Fruit fly (Drosophila melanogaster) whole organism, prepupa: ENCODE results near the gene CG43092.

ENCODE experiments used
- Blimp-1 ChIP-seq: fragments of 200-800 bp; sonication (Bioruptor generic); optimal IDR thresholded peaks from 3 replicates; lab custom pipeline; 2017; ENCODE audit warnings: missing biosample characterization, missing genetic modification characterization, mild to moderate bottlenecking, moderate library complexity, missing genetic modification reagents
- CG10631 ChIP-seq: fragments of 200-800 bp; sonication (Bioruptor generic); optimal IDR thresholded peaks from 2 replicates; lab custom pipeline; 2016; ENCODE audit warnings: missing biosample characterization, missing genetic modification characterization
- CG10669 ChIP-seq: fragments of 200-800 bp; sonication (Bioruptor generic); optimal IDR thresholded peaks from 3 replicates; lab custom pipeline; 2018; ENCODE audit warnings: missing biosample characterization, mild to moderate bottlenecking, missing genetic modification characterization, moderate library complexity
- CG11294 ChIP-seq: fragments of 200-800 bp; sonication (Bioruptor generic); IDR thresholded peaks from 2 replicates; pipeline ENCODE4 v1.3.6; 2022; ENCODE audit warnings: missing biosample characterization, missing genetic modification characterization
- CG11902 ChIP-seq: fragments of 200-800 bp; sonication (Bioruptor generic); optimal IDR thresholded peaks from 3 replicates; lab custom pipeline; 2016; ENCODE audit warnings: missing biosample characterization, missing genetic modification characterization
- CG15336 ChIP-seq: fragments of 200-800 bp; sonication (Bioruptor generic); IDR thresholded peaks from 2 replicates; pipeline ENCODE4 v1.3.6; 2022; ENCODE audit warnings: missing biosample characterization, missing genetic modification characterization
- CG1621 ChIP-seq: fragments of 200-800 bp; sonication (Bioruptor generic); optimal IDR thresholded peaks from 3 replicates; lab custom pipeline; 2018; ENCODE audit warnings: missing biosample characterization, mild to moderate bottlenecking, missing genetic modification characterization
- CG16779 ChIP-seq: fragments of 200-800 bp; sonication (Bioruptor generic); optimal IDR thresholded peaks from 3 replicates; lab custom pipeline; 2017; ENCODE audit warnings: missing biosample characterization, mild to moderate bottlenecking, missing genetic modification characterization
- CG3032 ChIP-seq: fragments of 200-800 bp; optimal IDR thresholded peaks from 2 replicates; lab custom pipeline; 2019; ENCODE audit warnings: missing biosample characterization, mild to moderate bottlenecking, missing genetic modification characterization, moderate library complexity
- CG31627 ChIP-seq: fragments of 200-800 bp; sonication (Bioruptor generic); optimal IDR thresholded peaks from 3 replicates; lab custom pipeline; 2016; ENCODE audit warnings: missing biosample characterization, missing genetic modification characterization
- CG32006 ChIP-seq: fragments of 200-800 bp; sonication (Bioruptor generic); optimal IDR thresholded peaks from 3 replicates; lab custom pipeline; 2017; ENCODE audit warnings: missing biosample characterization, mild to moderate bottlenecking, missing genetic modification characterization
- CG3919 ChIP-seq: fragments of 200-800 bp; sonication (Bioruptor generic); optimal IDR thresholded peaks from 3 replicates; lab custom pipeline; 2016; ENCODE audit warnings: missing biosample characterization, missing genetic modification characterization
- CG4318 ChIP-seq: fragments of 200-800 bp; sonication (Bioruptor generic); optimal IDR thresholded peaks from 3 replicates; lab custom pipeline; 2017; ENCODE audit warnings: missing biosample characterization, mild to moderate bottlenecking, missing genetic modification characterization
- CG6276 ChIP-seq: fragments of 200-800 bp; sonication (Bioruptor generic); optimal IDR thresholded peaks from 2 replicates; lab custom pipeline; 2017; ENCODE audit warnings: missing biosample characterization, mild to moderate bottlenecking, missing genetic modification characterization
- CG6792 ChIP-seq: fragments of 200-800 bp; sonication (Bioruptor generic); optimal IDR thresholded peaks from 3 replicates; lab custom pipeline; 2016; ENCODE audit warnings: missing biosample characterization, missing genetic modification characterization
- CG6808 ChIP-seq: fragments of 200-800 bp; sonication (Bioruptor generic); optimal IDR thresholded peaks from 3 replicates; lab custom pipeline; 2017; ENCODE audit warnings: missing biosample characterization, missing genetic modification characterization, mild to moderate bottlenecking, moderate library complexity, missing genetic modification reagents
- CG7368 ChIP-seq: fragments of 200-800 bp; sonication (Bioruptor generic); optimal IDR thresholded peaks from 3 replicates; lab custom pipeline; 2016; ENCODE audit warnings: missing biosample characterization, missing genetic modification characterization
- CG8319 ChIP-seq: fragments of 200-800 bp; sonication (Bioruptor generic); optimal IDR thresholded peaks from 3 replicates; lab custom pipeline; 2016; ENCODE audit warnings: missing biosample characterization, missing genetic modification characterization
- Eip75B ChIP-seq: fragments of 200-800 bp; sonication (Bioruptor generic); optimal IDR thresholded peaks from 3 replicates; lab custom pipeline; 2016; ENCODE audit warnings: missing biosample characterization, missing genetic modification characterization
- Eip78C ChIP-seq: fragments of 200-800 bp; sonication (Bioruptor generic); peaks from one replicate; lab custom pipeline; 2016; ENCODE audit warnings: missing biosample characterization, missing genetic modification characterization
- Ets96B ChIP-seq: fragments of 200-800 bp; optimal IDR thresholded peaks from 2 replicates; lab custom pipeline; 2019; ENCODE audit warnings: missing biosample characterization, mild to moderate bottlenecking, missing genetic modification characterization, moderate library complexity
- Gug ChIP-seq: fragments of 200-800 bp; sonication (Bioruptor generic); IDR thresholded peaks from 2 replicates; pipeline ENCODE4 v1.3.6; 2022; ENCODE audit warnings: missing biosample characterization, missing genetic modification characterization
- Hr38 ChIP-seq: sonication (Bioruptor generic); optimal IDR thresholded peaks from 2 replicates; lab custom pipeline; 2016; ENCODE audit warnings: missing biosample characterization, missing genetic modification characterization
- Hr39 ChIP-seq: fragments of 200-800 bp; sonication (Bioruptor generic); optimal IDR thresholded peaks from 2 replicates; lab custom pipeline; 2016; ENCODE audit warnings: missing biosample characterization, missing genetic modification characterization
- Hr4 ChIP-seq: fragments of 200-800 bp; sonication (Bioruptor generic); optimal IDR thresholded peaks from 3 replicates; lab custom pipeline; 2016; ENCODE audit warnings: missing biosample characterization, missing genetic modification characterization
- OdsH ChIP-seq: fragments of 200-800 bp; sonication (Bioruptor generic); optimal IDR thresholded peaks from 3 replicates; lab custom pipeline; 2016; ENCODE audit warnings: missing biosample characterization, missing genetic modification characterization
- Smox ChIP-seq: fragments of 200-800 bp; sonication (Bioruptor generic); optimal IDR thresholded peaks from 3 replicates; lab custom pipeline; 2016; ENCODE audit warnings: missing biosample characterization, missing genetic modification characterization
- dsx ChIP-seq: fragments of 200-800 bp; optimal IDR thresholded peaks from 3 replicates; lab custom pipeline; 2019; ENCODE audit warnings: missing biosample characterization, mild to moderate bottlenecking, missing genetic modification characterization, moderate library complexity; ENCODE audit not compliant: poor library complexity, severe bottlenecking
- eg ChIP-seq: fragments of 200-800 bp; sonication (Bioruptor generic); IDR thresholded peaks from 3 replicates; pipeline ENCODE4 v1.3.6; 2022; ENCODE audit warnings: missing biosample characterization, missing genetic modification characterization
- esn ChIP-seq: fragments of 200-800 bp; sonication (Bioruptor generic); optimal IDR thresholded peaks from 2 replicates; lab custom pipeline; 2016; ENCODE audit warnings: missing biosample characterization, mild to moderate bottlenecking, missing genetic modification characterization, moderate library complexity
- fd59A ChIP-seq: fragments of 200-800 bp; sonication (Bioruptor generic); optimal IDR thresholded peaks from 2 replicates; lab custom pipeline; 2017; ENCODE audit warnings: missing biosample characterization, mild to moderate bottlenecking, missing genetic modification characterization, missing genetic modification reagents
- fkh ChIP-seq: fragments of 200-800 bp; sonication (Bioruptor generic); optimal IDR thresholded peaks from 3 replicates; lab custom pipeline; 2017; ENCODE audit warnings: missing biosample characterization, mild to moderate bottlenecking, missing genetic modification characterization, moderate library complexity
- lz ChIP-seq: fragments of 200-800 bp; sonication (Bioruptor generic); optimal IDR thresholded peaks from 3 replicates; lab custom pipeline; 2016; ENCODE audit warnings: missing biosample characterization, missing genetic modification characterization
- pdm3 ChIP-seq: fragments of 200-800 bp; sonication (Bioruptor generic); optimal IDR thresholded peaks from 3 replicates; lab custom pipeline; 2016; ENCODE audit warnings: missing biosample characterization, missing genetic modification characterization
- spab ChIP-seq: fragments of 200-800 bp; sonication (Bioruptor generic); optimal IDR thresholded peaks from 2 replicates; lab custom pipeline; 2017; ENCODE audit warnings: missing biosample characterization, mild to moderate bottlenecking, missing genetic modification characterization, missing genetic modification reagents
- svp ChIP-seq: fragments of 200-800 bp; sonication (Bioruptor generic); peaks from one replicate; lab custom pipeline; 2016; ENCODE audit warnings: missing biosample characterization, missing genetic modification characterization
- topi ChIP-seq: fragments of 200-800 bp; sonication (Bioruptor generic); optimal IDR thresholded peaks from 3 replicates; lab custom pipeline; 2016; ENCODE audit warnings: missing biosample characterization, missing genetic modification characterization
- vri ChIP-seq: fragments of 200-800 bp; sonication (Bioruptor generic); optimal IDR thresholded peaks from 3 replicates; lab custom pipeline; 2016; ENCODE audit warnings: missing biosample characterization, mild to moderate bottlenecking, missing genetic modification characterization

The CG43092 gene

DNA sequence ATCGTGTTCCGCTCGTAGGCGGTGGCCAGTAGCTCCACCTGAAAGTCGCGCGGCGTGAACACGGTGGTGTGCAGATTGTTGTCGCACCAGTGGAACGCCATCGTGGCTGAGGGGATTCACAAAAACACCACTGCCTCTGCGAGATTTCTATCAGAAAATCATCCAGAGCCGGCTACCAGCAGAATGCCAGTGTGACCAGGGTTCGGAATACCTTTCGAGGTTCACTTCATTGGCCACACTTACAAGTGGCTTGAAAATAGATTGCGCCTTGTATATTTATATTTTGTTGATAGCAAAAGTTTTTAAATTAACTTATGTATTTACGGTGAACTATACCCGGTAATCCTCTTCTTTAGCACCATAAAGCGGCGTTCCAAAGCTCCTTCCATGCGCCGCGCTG lies 28.5 kb downstream of the CG43092 start, which contains the start of the genes Dcr-1 and CG6985:
Gene Dcr-1 (minus strand): TSS at position 162 of the 400 bp plus-strand sequence.
Gene CG6985 (plus strand): TSS at position 221 of the 400 bp plus-strand sequence.
- TF ChIP-seq Blimp-1 (GFP tag; lab: Kevin White, UChicago) (no peak), CG31627 (GFP tag; lab: Kevin White, UChicago) (no peak), Eip78C (GFP tag; lab: Kevin White, UChicago) (no peak), CG10669 (GFP tag; lab: Kevin White, UChicago) (no peak), CG3032 (tag; lab: Kevin White, UChicago) (no peak), eg (GFP tag; lab: Robert Waterston, UW) (no peak)

DNA sequence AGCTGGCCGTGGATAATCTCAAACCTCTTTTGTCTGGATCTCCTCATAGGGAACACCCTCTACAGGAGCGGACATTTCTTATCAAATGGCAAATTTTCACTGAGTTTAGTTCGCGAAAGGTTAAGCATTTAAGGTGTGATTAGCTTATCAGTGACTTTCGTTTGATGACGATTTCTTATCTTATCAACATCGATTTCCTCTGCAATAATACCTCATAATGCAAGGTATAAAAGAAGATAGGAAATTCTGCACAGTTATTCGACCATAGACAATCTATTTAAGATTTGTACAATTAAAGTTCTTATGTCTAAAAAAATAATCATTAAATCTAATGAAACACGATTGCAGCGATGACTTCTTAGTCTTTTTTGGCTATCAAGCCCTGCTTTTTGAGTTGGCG lies 35.7 kb downstream of the CG43092 start, which contains the start of gene Takl2:
Gene Takl2 (minus strand): TSS at position 101 of the 400 bp plus-strand sequence.
- TF ChIP-seq Blimp-1 (GFP tag; lab: Kevin White, UChicago) = no peak
- TF ChIP-seq OdsH (GFP tag; lab: Kevin White, UChicago) = no peak
- TF ChIP-seq esn = no peak
- no peak for TF ChIP-seq Hr38
- TF ChIP-seq fkh (GFP tag; lab: Kevin White, UChicago) = no peak
- TF ChIP-seq CG7368 (GFP tag; lab: Kevin White, UChicago) = no peak
- TF ChIP-seq CG3919 = no peak

DNA sequence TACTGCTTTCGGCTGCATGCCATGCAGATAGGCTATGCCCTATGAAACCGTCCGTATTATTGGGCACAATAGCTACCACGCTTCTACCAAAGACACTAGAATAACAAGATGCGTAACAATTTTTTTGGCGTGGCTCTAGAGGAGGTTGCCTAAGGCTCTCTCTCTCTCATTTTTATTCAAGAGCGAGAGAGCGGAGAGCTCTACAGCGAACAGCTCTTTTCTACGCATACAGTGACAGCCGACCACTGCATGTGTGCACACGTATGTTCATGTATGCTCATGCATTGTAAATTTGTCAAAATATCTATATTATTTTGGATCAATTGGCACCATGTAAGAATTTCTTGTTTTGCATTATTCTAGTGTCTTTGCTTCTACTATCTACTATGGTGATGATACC lies 36.5 kb downstream of the CG43092 start:
- TF ChIP-seq topi = no peak
- TF ChIP-seq CG6808 (GFP tag; lab: Kevin White, UChicago) = no peak
- no peak for TF ChIP-seq CG32006 (GFP tag; lab: Kevin White, UChicago)
- TF ChIP-seq vri (GFP tag; lab: Kevin White, UChicago) = no peak
- no peak for TF ChIP-seq OdsH (GFP tag; lab: Kevin White, UChicago)
- TF ChIP-seq Ets96B (tag; lab: Kevin White, UChicago) = no peak

DNA sequence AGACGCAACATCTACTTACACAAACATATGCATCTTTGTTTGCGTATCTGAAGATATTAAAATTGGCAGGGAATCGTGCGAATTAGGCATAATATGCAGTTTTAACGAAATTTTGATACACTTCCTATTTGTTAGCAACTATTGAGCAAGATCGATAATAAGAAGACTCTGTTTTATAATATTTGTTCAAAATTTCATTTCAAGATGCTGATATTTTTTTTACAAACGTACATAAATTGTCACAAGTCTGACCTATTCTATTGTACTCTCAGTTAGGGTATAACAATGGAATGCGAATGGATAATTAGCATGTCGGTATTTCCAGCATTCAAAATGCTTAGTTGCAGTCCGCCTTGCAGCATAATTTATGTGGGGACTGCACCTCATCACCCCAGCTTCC lies 41.6 kb downstream of the CG43092 start:
- TF ChIP-seq Gug (GFP tag; lab: Robert Waterston, UW) (peak; percentile 54), Hr39 (no peak), pdm3 (GFP tag; lab: Kevin White, UChicago) (no peak), Eip75B (no peak), CG10631 (GFP tag; lab: Kevin White, UChicago) (peak; percentile 9), fd59A (no peak), CG11294 (GFP tag; lab: Robert Waterston, UW) (peak; percentile 41; the same call in 1 of the 2 replicates), spab (GFP tag; lab: Kevin White, UChicago) (no peak), CG6276 (GFP tag; lab: Kevin White, UChicago) (no peak), CG11902 (GFP tag; lab: Kevin White, UChicago) (no peak), CG4318 (GFP tag; lab: Kevin White, UChicago) (peak; percentile 13), CG31627 (GFP tag; lab: Kevin White, UChicago) (peak; percentile 48), CG1621 (tag; lab: Kevin White, UChicago) (no peak), svp (GFP tag; lab: Kevin White, UChicago) (peak; percentile 56), Hr4 (GFP tag; lab: Kevin White, UChicago) (peak; percentile 67), CG6792 (GFP tag; lab: Kevin White, UChicago) (peak; percentile 16), Smox (GFP tag; lab: Kevin White, UChicago) (no peak), dsx (GFP tag; lab: Kevin White, UChicago) (no peak), eg (GFP tag; lab: Robert Waterston, UW) (peak; percentile 87), CG32006 (GFP tag; lab: Kevin White, UChicago) (peak; percentile 72), esn (peak; percentile 41), vri (GFP tag; lab: Kevin White, UChicago) (peak; percentile 7), CG16779 (tag; lab: Kevin White, UChicago) (no peak), CG8319 (GFP tag; lab: Kevin White, UChicago) (peak; percentile 32), CG15336 (GFP tag; lab: Robert Waterston, UW) (peak; percentile 80), Ets96B (tag; lab: Kevin White, UChicago) (no peak), lz (GFP tag; lab: Kevin White, UChicago) (peak; percentile 16)
